Fruit fly (Drosophila melanogaster): ENCODE results near the gene fkh.

Gene fkh

DNA sequence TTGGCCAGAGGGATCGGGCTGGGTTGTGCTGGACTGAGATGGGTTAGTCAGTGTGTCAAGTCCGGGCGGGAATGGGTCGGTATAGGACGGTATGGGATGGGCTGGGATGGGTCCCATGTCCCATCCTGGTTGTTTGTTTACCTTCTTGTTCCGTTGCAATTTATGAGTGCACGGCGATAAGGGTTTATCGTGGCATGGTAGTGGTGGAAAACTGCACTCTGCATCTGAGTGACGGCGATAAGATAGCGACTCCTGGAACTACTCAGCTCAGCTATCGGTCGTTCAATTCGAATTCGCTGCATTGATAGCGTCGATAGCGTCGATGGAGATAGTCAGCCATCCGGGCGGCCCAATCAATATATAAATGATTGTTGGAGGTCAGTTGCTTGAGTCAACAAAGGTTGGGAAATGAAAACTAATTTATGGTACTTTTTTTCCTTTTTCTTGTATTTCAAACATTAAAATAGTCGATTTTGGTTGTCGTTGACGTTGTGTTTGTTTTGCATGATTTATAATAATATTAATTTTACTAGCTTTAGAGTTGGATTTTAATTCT lies 4.4 kb downstream of the fkh start:
- peak; percentile 14 for TF ChIP-seq Eip78C (GFP tag)
- TF ChIP-seq Lpt (GFP tag; optimal IDR thresholded peaks at IDR 0.05) = no peak
- TF ChIP-seq fkh (GFP tag; optimal IDR thresholded peaks at IDR 0.05) = peak; percentile 95

DNA sequence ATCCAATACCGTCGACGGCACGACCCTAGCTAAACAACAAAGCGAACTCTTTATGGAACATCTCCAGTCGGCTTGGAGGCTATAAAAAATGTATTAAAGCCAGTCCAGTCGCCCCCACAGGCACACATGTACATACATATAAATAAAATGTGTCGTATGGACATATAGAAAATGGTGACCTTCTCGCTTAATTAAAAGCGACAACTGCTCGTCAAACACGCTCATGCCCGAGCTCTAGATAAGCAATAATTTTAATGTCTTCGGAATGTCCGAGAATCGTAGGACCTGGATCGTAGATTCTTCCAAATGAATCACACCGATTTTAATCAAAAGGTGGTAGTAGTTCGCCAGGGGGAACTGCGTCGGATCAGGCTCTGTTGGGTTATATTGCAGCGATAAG lies 5.1 kb downstream of the fkh start:
- no peak for TF ChIP-seq fd85E (GFP tag; optimal IDR thresholded peaks at IDR 0.05)
- no peak for TF ChIP-seq Smox (GFP tag; optimal IDR thresholded peaks at IDR 0.05)
- no peak for TF ChIP-seq CG6808 (GFP tag; optimal IDR thresholded peaks at IDR 0.05)

DNA sequence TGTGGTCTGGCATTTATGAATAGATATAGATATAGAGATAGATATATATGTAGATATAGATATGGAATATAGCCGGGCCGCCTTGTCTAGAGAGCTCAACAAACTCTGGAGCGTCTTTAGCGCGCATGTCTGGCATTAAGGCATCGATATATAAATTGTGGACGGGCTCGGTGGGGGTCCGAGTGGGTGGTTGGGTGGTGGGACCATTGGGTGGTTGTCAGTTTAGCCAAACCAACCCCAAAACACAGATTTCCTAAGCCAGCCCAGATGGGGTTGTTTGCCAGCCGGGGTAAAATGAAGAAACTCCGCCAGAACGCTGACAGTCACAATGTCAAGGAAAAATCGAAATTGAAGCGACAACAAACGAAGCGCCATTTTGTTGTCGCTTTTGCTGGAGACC lies 5.6 kb downstream of the fkh start:
- TF ChIP-seq CG6854 (GFP tag; optimal IDR thresholded peaks at IDR 0.05) (no peak), CG6163 (GFP tag; IDR thresholded peaks at IDR 0.05) (no peak), CG11902 (GFP tag; optimal IDR thresholded peaks at IDR 0.05) (no peak), CG1621 (tag; optimal IDR thresholded peaks at IDR 0.05) (no peak), CG4318 (GFP tag; optimal IDR thresholded peaks at IDR 0.05) (no peak), CG34406 (GFP tag; optimal IDR thresholded peaks at IDR 0.05) (no peak), CG10669 (GFP tag; optimal IDR thresholded peaks at IDR 0.05) (no peak), achi (GFP tag; optimal IDR thresholded peaks at IDR 0.05) (no peak), Hr39 (GFP tag; optimal IDR thresholded peaks at IDR 0.05) (no peak), CG16779 (tag; optimal IDR thresholded peaks at IDR 0.05) (no peak), CG6792 (GFP tag; optimal IDR thresholded peaks at IDR 0.05) (no peak), spab (GFP tag; optimal IDR thresholded peaks at IDR 0.05) (no peak), Hr4 (GFP tag; optimal IDR thresholded peaks at IDR 0.05) (no peak), topi (GFP tag; optimal IDR thresholded peaks at IDR 0.05) (no peak), eg (GFP tag; IDR thresholded peaks at IDR 0.05) (no peak), Eip75B (GFP tag; optimal IDR thresholded peaks at IDR 0.05) (no peak), CG9139 (GFP tag; optimal IDR thresholded peaks at IDR 0.05) (no peak), dac (GFP tag; optimal IDR thresholded peaks at IDR 0.05) (no peak), Eip93F (GFP tag; optimal IDR thresholded peaks at IDR 0.05) (no peak), svp (GFP tag) (no peak)

DNA sequence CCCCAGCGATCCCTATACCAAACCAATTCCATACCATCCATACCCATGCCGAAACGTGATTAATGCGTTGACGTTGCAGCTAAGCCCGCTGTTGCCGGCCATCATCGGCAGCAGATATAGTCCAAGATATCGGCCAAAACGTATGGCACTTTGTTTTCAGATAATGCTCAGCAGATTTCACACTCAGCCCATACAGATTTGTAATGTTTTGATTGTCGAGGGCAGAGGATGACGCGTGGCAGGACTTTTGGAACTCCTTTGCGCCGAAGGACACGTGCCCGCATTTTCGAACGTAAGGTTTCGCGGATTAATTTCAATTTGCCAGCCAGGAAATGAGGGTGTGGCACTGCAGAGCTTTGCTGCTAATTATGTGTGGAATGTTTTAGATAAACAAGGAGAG lies 8.2 kb downstream of the fkh start:
- no peak for TF ChIP-seq Hr39 (GFP tag; optimal IDR thresholded peaks at IDR 0.05)

DNA sequence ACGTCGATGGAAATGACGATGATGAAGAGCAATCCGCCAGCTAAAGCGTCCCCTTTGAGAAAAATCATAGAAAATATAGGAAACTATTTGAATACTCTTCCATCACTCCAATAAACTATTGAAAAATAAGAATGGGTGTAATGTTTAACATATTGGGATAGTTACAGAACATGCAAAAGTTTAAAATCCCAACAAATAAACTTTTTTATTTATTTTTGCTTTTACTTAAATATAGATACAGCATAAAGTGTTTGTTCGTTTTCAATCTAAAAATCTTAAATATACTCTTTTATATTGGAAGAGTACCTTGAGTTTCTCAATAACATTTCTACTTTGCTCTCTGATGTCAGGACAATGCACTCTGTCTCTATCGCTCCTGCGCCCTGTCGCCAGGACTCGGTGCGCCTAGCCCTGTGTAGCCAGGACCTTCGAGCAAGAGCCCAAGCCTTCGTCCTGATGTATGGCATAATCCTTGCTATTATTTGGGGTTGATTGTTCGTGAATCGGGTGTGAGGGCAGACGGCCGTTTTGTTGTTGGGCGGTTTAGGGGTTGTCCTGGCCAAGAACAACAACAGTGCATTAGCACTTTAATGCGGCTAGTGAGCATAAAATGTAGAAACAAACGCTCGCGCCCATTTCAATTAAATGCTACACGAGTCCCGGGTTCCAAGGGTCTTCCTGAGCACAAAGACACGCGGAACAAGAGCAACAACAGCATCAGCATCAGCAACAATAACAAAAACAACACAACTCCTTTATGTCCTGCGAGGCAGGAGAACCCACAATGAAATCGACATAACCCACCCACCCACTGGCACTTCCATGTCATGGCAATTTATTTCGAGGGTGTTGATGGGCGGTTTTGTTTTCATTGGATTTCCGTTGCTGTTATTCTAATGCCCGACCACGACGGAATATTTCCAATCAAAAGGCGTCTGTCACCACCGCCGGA lies 12.1 kb downstream of the fkh start:
- TF ChIP-seq CG11762 (GFP tag; optimal IDR thresholded peaks at IDR 0.05; ENCODE audit: insufficient read depth) (no peak), Eip75B (GFP tag; optimal IDR thresholded peaks at IDR 0.05) (no peak), Eip78C (GFP tag) (peak; percentile 21), svp (GFP tag) (peak; percentile 63), CG1621 (tag; optimal IDR thresholded peaks at IDR 0.05) (no peak)

DNA sequence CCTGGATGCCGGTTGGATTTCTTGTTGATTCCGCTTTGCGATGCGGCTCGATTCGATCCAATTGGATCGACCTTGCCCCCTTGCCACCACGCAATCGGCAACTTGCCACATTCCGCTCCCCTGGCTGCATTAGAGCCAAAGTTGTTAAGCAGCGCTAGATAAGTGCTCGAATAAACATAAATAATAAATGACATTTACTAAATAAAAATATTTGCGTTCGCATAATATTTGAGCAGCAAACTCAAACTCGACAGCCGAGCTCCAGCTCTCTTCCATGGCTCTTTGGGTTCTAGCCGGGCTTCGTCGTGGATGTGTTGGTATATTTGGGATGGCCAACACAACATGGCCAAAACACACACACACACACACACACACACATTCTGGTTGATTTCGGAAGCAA lies 14.3 kb downstream of the fkh start:
- TF ChIP-seq CG34406 (GFP tag; optimal IDR thresholded peaks at IDR 0.05) = no peak
- peak; percentile 99 for TF ChIP-seq fkh (GFP tag; optimal IDR thresholded peaks at IDR 0.05)
- TF ChIP-seq Smox (GFP tag; optimal IDR thresholded peaks at IDR 0.05) = no peak

DNA sequence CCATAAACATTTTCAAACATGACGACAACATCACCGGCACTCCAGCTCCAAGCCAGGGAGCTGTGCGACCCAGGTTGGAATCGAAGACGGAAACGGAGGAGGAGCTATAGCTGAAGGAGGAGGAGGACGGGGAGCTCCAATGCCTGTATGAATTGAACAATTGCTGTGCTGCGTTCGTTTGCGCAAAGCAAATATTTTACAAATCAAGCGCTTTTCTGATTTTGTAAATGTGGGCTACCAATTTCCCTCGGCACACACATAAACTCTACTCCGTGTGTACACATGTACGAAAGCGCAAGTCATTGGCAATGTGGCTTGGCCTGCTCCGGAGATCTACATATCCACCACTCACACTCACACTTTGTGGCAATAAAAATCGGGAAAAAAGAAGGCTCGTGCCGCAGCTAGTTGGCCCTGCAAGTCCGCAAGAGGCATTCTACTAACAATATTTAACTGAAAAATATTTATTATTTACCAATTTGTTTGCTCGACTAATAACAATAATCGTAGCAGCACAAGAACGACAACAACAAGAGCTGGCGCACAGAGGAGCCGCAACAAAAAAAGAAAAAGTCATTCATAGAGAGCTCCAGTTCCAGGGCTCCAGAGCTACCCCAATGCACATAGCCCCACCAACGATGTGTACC lies 15.4 kb downstream of the fkh start:
- TF ChIP-seq CG3032 (tag; optimal IDR thresholded peaks at IDR 0.05) = peak; percentile 27
- TF ChIP-seq dsx (GFP tag; optimal IDR thresholded peaks at IDR 0.05; ENCODE audit: poor library complexity, severe bottlenecking) = no peak
- no peak for TF ChIP-seq CG8119 (GFP tag; IDR thresholded peaks at IDR 0.05)
- no peak for TF ChIP-seq CG10669 (GFP tag; optimal IDR thresholded peaks at IDR 0.05)
- TF ChIP-seq CG6792 (GFP tag; optimal IDR thresholded peaks at IDR 0.05) = no peak
- no peak for TF ChIP-seq esn (GFP tag; optimal IDR thresholded peaks at IDR 0.05)
- TF ChIP-seq eg (GFP tag; IDR thresholded peaks at IDR 0.05) = no peak
- TF ChIP-seq CG8632 (GFP tag; optimal IDR thresholded peaks at IDR 0.05) = no peak
- peak in 1 of 2 experiments; percentile 32 for TF ChIP-seq salr (GFP tag; optimal IDR thresholded peaks at IDR 0.05)
- TF ChIP-seq CG1621 (tag; optimal IDR thresholded peaks at IDR 0.05) = peak; percentile 8
- no peak for TF ChIP-seq dac (GFP tag; optimal IDR thresholded peaks at IDR 0.05)
- TF ChIP-seq fkh (GFP tag; optimal IDR thresholded peaks at IDR 0.05) = peak; percentile 98
- no peak for TF ChIP-seq CG15336 (GFP tag; IDR thresholded peaks at IDR 0.05)
- no peak for TF ChIP-seq Ets96B (tag; optimal IDR thresholded peaks at IDR 0.05)
- TF ChIP-seq CG4318 (GFP tag; optimal IDR thresholded peaks at IDR 0.05) = no peak
- peak; percentile 39; the same call in 1 of the 3 replicates for TF ChIP-seq CG6163 (GFP tag; IDR thresholded peaks at IDR 0.05)
- peak; percentile 63 for TF ChIP-seq Eip78C (GFP tag)
- TF ChIP-seq Smox (GFP tag; optimal IDR thresholded peaks at IDR 0.05) = no peak
